Worm (Caenorhabditis elegans) whole organism, early embryonic: Measurements from ENCODE around the gene F47B8.10.

ENCODE experiments used
- ama-1 ChIP-seq: fragments of 150-350 bp; optimal IDR thresholded peaks from 2 replicates; lab custom pipeline; 2014
- flt-1 ChIP-seq: fragments of 200-800 bp; sonication (Bioruptor generic); IDR thresholded peaks from 2 replicates; pipeline ENCODE4 v1.3.6; 2022; ENCODE audit warnings: missing genetic modification characterization, missing compliant biosample characterization
- tra-4 ChIP-seq: sonication (generic microtip); optimal IDR thresholded peaks from 2 replicates; lab custom pipeline; 2017; ENCODE audit warnings: missing genetic modification characterization, missing compliant biosample characterization

DNA sequence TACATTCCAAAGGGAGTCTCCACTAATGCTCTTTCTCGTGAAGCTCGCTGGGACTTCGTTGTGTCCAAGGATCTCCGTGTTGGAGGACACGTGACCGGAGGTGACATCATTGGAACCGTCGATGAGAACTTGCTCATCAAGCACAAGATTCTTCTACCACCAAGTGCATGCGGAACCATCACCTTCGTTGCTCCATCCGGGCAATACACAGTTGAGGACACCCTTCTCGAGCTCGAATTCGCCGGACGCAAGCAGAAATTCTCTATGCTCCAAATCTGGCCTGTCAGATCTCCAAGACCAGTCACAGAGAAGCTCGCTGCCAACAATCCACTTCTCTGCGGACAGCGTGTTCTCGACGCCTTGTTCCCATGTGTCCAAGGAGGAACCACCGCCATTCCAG, 10.3 kb downstream of the F47B8.10 start:
- no peak for TF ChIP-seq ama-1 (lab: Kevin White, UChicago)
- no peak for TF ChIP-seq flt-1 (GFP tag; lab: Robert Waterston, UW)
- TF ChIP-seq tra-4, result no peak
